Worm (Caenorhabditis elegans): ENCODE results near the gene cup-14.

DNA sequence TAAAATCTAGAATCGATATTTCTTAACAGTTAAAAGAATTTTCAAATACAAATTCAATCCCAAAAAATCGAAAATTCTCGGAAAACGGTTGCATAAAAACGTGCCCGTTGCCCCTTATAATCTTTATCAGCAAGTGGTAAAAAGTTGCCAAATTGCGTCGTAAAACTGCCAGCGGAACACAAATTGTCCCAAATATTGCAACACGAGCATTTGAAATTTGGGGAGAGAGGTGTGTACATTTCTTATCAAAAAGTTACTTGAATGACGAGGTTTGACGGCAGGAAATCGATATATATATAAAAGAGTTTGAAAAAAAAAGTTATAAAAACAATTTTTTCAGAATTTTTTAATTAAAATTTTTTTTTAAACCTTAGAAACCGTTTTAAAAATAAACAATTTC is 26.0 kb downstream of the cup-14 start:
- no peak for TF ChIP-seq egl-27 (tag; optimal IDR thresholded peaks at IDR 0.05)
- TF ChIP-seq ama-1 (optimal IDR thresholded peaks at IDR 0.05) = no peak
- TF ChIP-seq nhr-102 (tag; optimal IDR thresholded peaks at IDR 0.05) = no peak
- TF ChIP-seq nhr-10 (tag; optimal IDR thresholded peaks at IDR 0.05) = no peak
- no peak for TF ChIP-seq pha-4 (GFP tag; IDR thresholded peaks at IDR 0.05)
- TF ChIP-seq pha-4 (tag; optimal IDR thresholded peaks at IDR 0.05) = no peak
- TF ChIP-seq lin-13 (GFP tag; optimal IDR thresholded peaks at IDR 0.05) = no peak

All from whole organism, L4 larva.